Fruit fly (Drosophila melanogaster) whole organism, embryonic: ENCODE measurements around the gene aru.
A peak's percentile ranks its signal among the peaks of the same experiment; 100 is the strongest.

Experiments
- Atf3 ChIP-seq: fragments of 200-800 bp; sonication (Bioruptor generic); optimal IDR thresholded peaks from 3 replicates; lab custom pipeline; 2016; ENCODE audit warnings: missing biosample characterization, missing genetic modification characterization
- CG10274 ChIP-seq: fragments of 200-800 bp; sonication (Bioruptor generic); optimal IDR thresholded peaks from 3 replicates; lab custom pipeline; 2017; ENCODE audit warnings: missing biosample characterization, mild to moderate bottlenecking, missing genetic modification characterization
- CG10959 ChIP-seq: fragments of 200-800 bp; sonication (Bioruptor generic); IDR thresholded peaks from 2 replicates; pipeline ENCODE4 v1.3.6; 2022; ENCODE audit warnings: missing biosample characterization, missing genetic modification characterization
- CG11093 ChIP-seq: fragments of 200-800 bp; sonication (Bioruptor generic); IDR thresholded peaks from 3 replicates; pipeline ENCODE4 v1.3.6; 2022; ENCODE audit warnings: missing biosample characterization, missing genetic modification characterization
- CG11695 ChIP-seq: fragments of 200-800 bp; sonication (Bioruptor generic); IDR thresholded peaks from 3 replicates; pipeline ENCODE4 v1.3.6; 2022; ENCODE audit warnings: missing biosample characterization, missing genetic modification characterization
- CG12299 ChIP-seq: fragments of 200-800 bp; sonication (Bioruptor generic); optimal IDR thresholded peaks from 2 replicates; lab custom pipeline; 2018; ENCODE audit warnings: missing biosample characterization, mild to moderate bottlenecking, missing genetic modification characterization
- CG12942 ChIP-seq: fragments of 200-800 bp; sonication (Bioruptor generic); optimal IDR thresholded peaks from 3 replicates; lab custom pipeline; 2016; ENCODE audit warnings: missing biosample characterization, missing genetic modification characterization
- CG14441 ChIP-seq: fragments of 200-800 bp; sonication (Bioruptor generic); IDR thresholded peaks from 2 replicates; pipeline ENCODE4 v1.3.6; 2022; ENCODE audit warnings: missing biosample characterization, missing genetic modification characterization
- CG1603 ChIP-seq: fragments of 200-800 bp; sonication (Bioruptor generic); optimal IDR thresholded peaks from 2 replicates; lab custom pipeline; 2019; ENCODE audit warnings: missing biosample characterization, mild to moderate bottlenecking, missing genetic modification characterization, moderate library complexity
- CG16813 ChIP-seq: fragments of 200-800 bp; sonication (Bioruptor generic); IDR thresholded peaks from 3 replicates; pipeline ENCODE4 v1.3.6; 2022; ENCODE audit warnings: missing biosample characterization, missing genetic modification characterization; ENCODE audit not compliant: partially characterized antibody
- CG18011 ChIP-seq: fragments of 200-800 bp; sonication (Bioruptor generic); optimal IDR thresholded peaks from 2 replicates; lab custom pipeline; 2017; ENCODE audit warnings: missing biosample characterization, missing genetic modification characterization, mild to moderate bottlenecking, moderate library complexity, missing genotype
- CG34224 ChIP-seq: fragments of 200-800 bp; sonication (Bioruptor generic); IDR thresholded peaks from 3 replicates; pipeline ENCODE4 v1.3.6; 2022; ENCODE audit warnings: missing biosample characterization, missing genetic modification characterization; ENCODE audit not compliant: partially characterized antibody
- CG3726 ChIP-seq: fragments of 200-800 bp; sonication (Bioruptor generic); IDR thresholded peaks from 3 replicates; pipeline ENCODE4, ENCODE4 v1.3.6; 2022; ENCODE audit warnings: missing biosample characterization, missing genetic modification characterization
- CG3995 ChIP-seq: fragments of 200-800 bp; sonication (Bioruptor generic); optimal IDR thresholded peaks from 3 replicates; lab custom pipeline; 2016; ENCODE audit warnings: missing biosample characterization, missing genetic modification characterization
- CG43689 ChIP-seq: fragments of 200-800 bp; sonication (Bioruptor generic); IDR thresholded peaks from 2 replicates; pipeline ENCODE4 v1.3.6; 2022; ENCODE audit warnings: missing biosample characterization, missing genetic modification characterization
- CG6791 ChIP-seq: fragments of 200-800 bp; sonication (Bioruptor generic); IDR thresholded peaks from 3 replicates; pipeline ENCODE4 v1.3.6; 2022; ENCODE audit warnings: missing biosample characterization, missing genetic modification characterization; ENCODE audit not compliant: partially characterized antibody
- CG6813 ChIP-seq: fragments of 200-800 bp; sonication (Bioruptor generic); optimal IDR thresholded peaks from 2 replicates; lab custom pipeline; 2017; ENCODE audit warnings: missing biosample characterization, missing genetic modification characterization, mild to moderate bottlenecking, moderate library complexity, missing genetic modification reagents
- CG7271 ChIP-seq: fragments of 200-800 bp; sonication (Bioruptor generic); optimal IDR thresholded peaks from 2 replicates; lab custom pipeline; 2018; ENCODE audit warnings: missing biosample characterization, mild to moderate bottlenecking, missing genetic modification characterization, moderate library complexity
- CG7928 ChIP-seq: fragments of 200-800 bp; sonication (Bioruptor generic); optimal IDR thresholded peaks from 2 replicates; lab custom pipeline; 2017; ENCODE audit warnings: missing biosample characterization, mild to moderate bottlenecking, missing genetic modification characterization
- CG9797 ChIP-seq: fragments of 200-800 bp; sonication (Bioruptor generic); optimal IDR thresholded peaks from 3 replicates; lab custom pipeline; 2018; ENCODE audit warnings: missing biosample characterization, mild to moderate bottlenecking, missing genetic modification characterization
- CHES-1-like ChIP-seq: fragments of 200-800 bp; sonication (Bioruptor generic); optimal IDR thresholded peaks from 2 replicates; lab custom pipeline; 2016; ENCODE audit warnings: missing biosample characterization, missing genetic modification characterization
- CoRest ChIP-seq: fragments of 200-800 bp; sonication (Bioruptor generic); optimal IDR thresholded peaks from 3 replicates; lab custom pipeline; 2018; ENCODE audit warnings: missing biosample characterization, mild to moderate bottlenecking, missing genetic modification characterization, moderate library complexity
- Dip2 ChIP-seq: fragments of 200-800 bp; sonication (Bioruptor generic); IDR thresholded peaks from 2 replicates; pipeline ENCODE4 v1.3.6; 2022; ENCODE audit warnings: missing biosample characterization, missing genetic modification characterization
- Gsc ChIP-seq: fragments of 200-800 bp; sonication (Bioruptor generic); IDR thresholded peaks from 2 replicates; pipeline ENCODE4 v1.3.6; 2022; ENCODE audit warnings: missing biosample characterization, missing genetic modification characterization
- Hr51 ChIP-seq, 2 experiments: fragments of 200-800 bp; sonication (Bioruptor generic); optimal IDR thresholded peaks; 2 replicates in 1 of 2; 3 replicates in 1 of 2; lab custom pipeline; 2016 to 2018; ENCODE audit warnings: missing biosample characterization in 2 of 2, missing genetic modification characterization in 2 of 2, mild to moderate bottlenecking in 1 of 2, moderate library complexity in 1 of 2
- MTF-1 ChIP-seq: fragments of 200-800 bp; sonication (Bioruptor generic); optimal IDR thresholded peaks from 2 replicates; lab custom pipeline; 2018; ENCODE audit warnings: missing biosample characterization, mild to moderate bottlenecking, missing genetic modification characterization, borderline replicate concordance
- Neu2 ChIP-seq: fragments of 200-800 bp; sonication (Bioruptor generic); optimal IDR thresholded peaks from 3 replicates; lab custom pipeline; 2016; ENCODE audit warnings: missing biosample characterization, missing genetic modification characterization, borderline replicate concordance
- Oli ChIP-seq: fragments of 200-800 bp; sonication (Bioruptor generic); optimal IDR thresholded peaks from 2 replicates; lab custom pipeline; 2018; ENCODE audit warnings: missing biosample characterization, mild to moderate bottlenecking, missing genetic modification characterization, moderate library complexity
- Sin3A ChIP-seq: fragments of >200 bp; optimal IDR thresholded peaks from 2 replicates; lab custom pipeline; 2018
- Xrp1 ChIP-seq: fragments of 200-800 bp; sonication (Bioruptor generic); IDR thresholded peaks from 2 replicates; pipeline ENCODE4 v1.3.6; 2022; ENCODE audit warnings: missing biosample characterization, missing genetic modification characterization
- YL-1 ChIP-seq: fragments of 200-800 bp; sonication (Bioruptor generic); optimal IDR thresholded peaks from 3 replicates; lab custom pipeline; 2017; ENCODE audit warnings: missing biosample characterization, mild to moderate bottlenecking, missing genetic modification characterization
- cas ChIP-seq: fragments of 200-800 bp; sonication (Bioruptor generic); IDR thresholded peaks from 2 replicates; pipeline ENCODE4 v1.3.6; 2022; ENCODE audit warnings: missing biosample characterization, missing genetic modification characterization
- chinmo ChIP-seq: fragments of 200-800 bp; sonication (Bioruptor generic); IDR thresholded peaks from 4 replicates; pipeline ENCODE4 v1.3.6; 2022; ENCODE audit warnings: missing biosample characterization, missing genetic modification characterization; ENCODE audit not compliant: partially characterized antibody
- emc ChIP-seq: fragments of 200-800 bp; sonication (Bioruptor generic); optimal IDR thresholded peaks from 2 replicates; lab custom pipeline; 2016; ENCODE audit warnings: missing biosample characterization, missing genetic modification characterization
- en ChIP-seq: fragments of 200-800 bp; sonication (Bioruptor generic); optimal IDR thresholded peaks from 2 replicates; lab custom pipeline; 2016; ENCODE audit warnings: missing biosample characterization, missing genetic modification characterization
- jigr1 ChIP-seq: fragments of 200-800 bp; sonication (Bioruptor generic); IDR thresholded peaks from 3 replicates; pipeline ENCODE4 v1.3.6; 2022; ENCODE audit warnings: missing biosample characterization, missing genetic modification characterization
- oc ChIP-seq: fragments of 200-800 bp; sonication (Bioruptor generic); optimal IDR thresholded peaks from 2 replicates; lab custom pipeline; 2018; ENCODE audit warnings: missing biosample characterization, mild to moderate bottlenecking, missing genetic modification characterization, moderate library complexity
- pnt ChIP-seq: fragments of 200-800 bp; sonication (Bioruptor generic); optimal IDR thresholded peaks from 3 replicates; lab custom pipeline; 2016; ENCODE audit warnings: missing biosample characterization, missing genetic modification characterization
- row ChIP-seq: fragments of 200-800 bp; sonication (Bioruptor generic); IDR thresholded peaks from 3 replicates; pipeline ENCODE4 v1.3.6; 2022; ENCODE audit warnings: missing biosample characterization, missing genetic modification characterization
- sc ChIP-seq, 3 experiments: fragments of >200 bp in 2 of 3; fragments of 200-800 bp in 1 of 3; sonication (Bioruptor generic) in 1 of 3; optimal IDR thresholded peaks; 2 replicates in 2 of 3; 3 replicates in 1 of 3; lab custom pipeline; 2017; ENCODE audit warnings: mild to moderate bottlenecking in 1 of 3, missing biosample characterization in 1 of 3, missing genetic modification characterization in 1 of 3, missing genetic modification reagents in 1 of 3
- sens-2 ChIP-seq: fragments of 200-800 bp; sonication (Bioruptor generic); IDR thresholded peaks from 2 replicates; pipeline ENCODE4 v1.3.6; 2022; ENCODE audit warnings: missing biosample characterization, missing genetic modification characterization
- stwl ChIP-seq: fragments of 200-800 bp; sonication (Bioruptor generic); optimal IDR thresholded peaks from 3 replicates; lab custom pipeline; 2018; ENCODE audit warnings: missing biosample characterization, mild to moderate bottlenecking, missing genetic modification characterization, moderate library complexity
- tin ChIP-seq: fragments of 200-800 bp; sonication (Bioruptor generic); optimal IDR thresholded peaks from 3 replicates; lab custom pipeline; 2016; ENCODE audit warnings: missing biosample characterization, missing genetic modification characterization
- tio ChIP-seq: fragments of 200-800 bp; sonication (Bioruptor generic); optimal IDR thresholded peaks from 2 replicates; lab custom pipeline; 2017; ENCODE audit warnings: missing biosample characterization, missing genetic modification characterization, inconsistent platforms
- unc-4 ChIP-seq: fragments of 200-800 bp; sonication (Bioruptor generic); IDR thresholded peaks from 2 replicates; pipeline ENCODE4 v1.3.6; 2022; ENCODE audit warnings: missing biosample characterization, missing genetic modification characterization; ENCODE audit not compliant: partially characterized antibody
- yki ChIP-seq: fragments of >200 bp; optimal IDR thresholded peaks from 3 replicates; lab custom pipeline; 2018
- zf30C ChIP-seq: fragments of 200-800 bp; sonication (Bioruptor generic); optimal IDR thresholded peaks from 3 replicates; lab custom pipeline; 2018; ENCODE audit warnings: missing biosample characterization, mild to moderate bottlenecking, missing genetic modification characterization

aru gene

DNA sequence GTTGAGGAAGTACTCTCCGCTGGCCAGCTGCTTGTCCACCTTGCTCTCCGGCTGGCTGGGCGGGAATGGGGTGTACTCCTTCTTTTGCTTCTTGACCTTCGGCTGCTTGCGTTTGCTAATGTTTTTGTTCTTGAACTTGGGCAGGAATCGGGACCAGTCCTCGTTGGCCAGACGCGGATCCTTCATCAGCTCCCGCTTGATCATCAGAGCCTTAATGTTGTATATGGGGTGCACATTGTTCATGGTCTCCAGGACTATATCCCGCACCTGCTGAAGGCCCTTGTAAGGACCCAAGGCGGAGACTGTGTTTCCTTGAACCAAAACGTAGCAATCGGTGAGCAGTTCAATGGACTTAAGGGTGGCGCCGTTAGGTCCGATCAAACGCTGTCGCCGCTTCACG lies 807 bp upstream of the aru start (continued):
- no peak for TF ChIP-seq row (GFP tag; lab: Robert Waterston, UW)
- TF ChIP-seq CoRest (tag; lab: Kevin White, UChicago) = no peak
- TF ChIP-seq zf30C (GFP tag; lab: Kevin White, UChicago) = no peak
- no peak for TF ChIP-seq sc (optimal IDR thresholded peaks at IDR 0.05; lab: Kevin White, UChicago)
- no peak for TF ChIP-seq sc (GFP tag; optimal IDR thresholded peaks at IDR 0.05; lab: Kevin White, UChicago)
- TF ChIP-seq Hr51 (GFP tag; optimal IDR thresholded peaks at IDR 0.05; lab: Kevin White, UChicago) = no peak
- no peak for TF ChIP-seq CG3995 (GFP tag; lab: Kevin White, UChicago)
- TF ChIP-seq CG34224 = no peak
- TF ChIP-seq Dip2 (GFP tag; lab: Robert Waterston, UW) = no peak
- TF ChIP-seq YL-1 (GFP tag; lab: Kevin White, UChicago) = no peak

DNA sequence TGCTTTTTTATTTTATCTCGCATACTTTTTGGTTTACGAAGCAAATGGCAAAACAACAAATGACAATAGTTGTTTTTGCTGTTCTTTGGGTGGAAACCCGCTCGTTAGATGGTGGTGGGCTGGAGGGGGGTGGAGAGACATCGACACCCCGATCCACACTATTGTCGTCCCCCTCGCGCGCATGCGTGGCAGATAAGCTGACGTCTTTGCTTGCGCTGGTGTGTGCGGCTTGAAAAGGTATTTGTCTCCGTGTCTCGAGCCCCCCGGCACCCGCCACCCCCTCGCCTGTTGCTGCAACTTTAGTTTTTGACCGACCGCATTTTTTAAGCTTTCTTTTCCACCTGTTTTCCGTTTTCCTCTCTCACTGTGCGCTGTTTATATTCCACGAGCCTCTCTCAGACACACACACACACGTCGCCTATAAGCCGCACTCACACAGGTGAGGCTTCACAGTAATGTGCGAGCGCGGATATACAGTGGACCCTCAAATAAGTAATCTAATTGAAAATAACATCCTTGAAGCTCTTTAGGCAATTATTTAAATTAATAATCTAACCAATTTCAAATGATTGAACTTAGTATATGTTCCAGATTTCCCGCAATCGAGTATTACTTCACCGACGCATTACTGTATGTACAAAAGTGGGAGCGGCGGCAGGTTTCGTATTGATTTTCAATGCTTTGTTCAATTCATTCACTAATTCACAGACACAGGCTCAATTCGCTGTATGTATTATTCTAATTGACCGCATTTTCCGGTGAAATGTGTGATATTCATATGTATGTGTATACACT lies 1.0 kb downstream of the aru start:
- TF ChIP-seq CG10959 (GFP tag; lab: Robert Waterston, UW) (peak; percentile 91), unc-4 (no peak), Neu2 (GFP tag; lab: Kevin White, UChicago) (peak; percentile 14), CG14441 (GFP tag; lab: Robert Waterston, UW) (peak; percentile 97), yki (lab: Kevin White, UChicago) (no peak), CG7928 (peak; percentile 65), chinmo (GFP tag; lab: Robert Waterston, UW) (peak; percentile 92; the same call in 2 of the 4 replicates), Gsc (peak; percentile 83), pnt (GFP tag; lab: Kevin White, UChicago) (peak; percentile 88), CG18011 (GFP tag; lab: Kevin White, UChicago) (peak; percentile 73), tio (GFP tag; lab: Kevin White, UChicago) (peak; percentile 89), CG1603 (tag; lab: Kevin White, UChicago) (peak; percentile 94), CG11695 (GFP tag; lab: Robert Waterston, UW) (peak; percentile 92), CHES-1-like (GFP tag; lab: Kevin White, UChicago) (peak; percentile 84), en (GFP tag; lab: Kevin White, UChicago) (peak; percentile 73), CG16813 (no peak), CG12299 (tag; lab: Kevin White, UChicago) (peak; percentile 93), stwl (tag; lab: Kevin White, UChicago) (no peak), jigr1 (GFP tag; lab: Robert Waterston, UW) (peak; percentile 88; the same call in 2 of the 3 replicates), CG10274 (GFP tag; lab: Kevin White, UChicago) (peak; percentile 72), CG6813 (peak; percentile 91), emc (GFP tag; lab: Kevin White, UChicago) (peak; percentile 75), tin (GFP tag; lab: Kevin White, UChicago) (peak; percentile 93), Atf3 (GFP tag; lab: Kevin White, UChicago) (peak; percentile 72), Xrp1 (GFP tag; lab: Robert Waterston, UW) (peak; percentile 95), CG11093 (peak; percentile 94), CG43689 (GFP tag; lab: Robert Waterston, UW) (peak; percentile 88), Oli (tag; lab: Kevin White, UChicago) (peak; percentile 94), CG9797 (GFP tag; lab: Kevin White, UChicago) (peak; percentile 7), sens-2 (GFP tag; lab: Robert Waterston, UW) (peak; percentile 88), MTF-1 (GFP tag; lab: Kevin White, UChicago) (peak; percentile 85), CG6791 (GFP tag; lab: Robert Waterston, UW) (no peak), cas (GFP tag; lab: Robert Waterston, UW) (peak; percentile 85), Sin3A (lab: Kevin White, UChicago) (no peak), CG3726 (GFP tag; lab: Robert Waterston, UW) (peak; percentile 88), oc (peak; percentile 89), CG12942 (GFP tag; lab: Kevin White, UChicago) (peak; percentile 90), CG7271 (tag; lab: Kevin White, UChicago) (peak; percentile 28)
